Worm (Caenorhabditis elegans) whole organism, young adult: Measurements from ENCODE around the gene rfth-1.

Experiments used
- B0261.1 ChIP-seq: sonication (generic microtip); optimal IDR thresholded peaks from 2 replicates; lab custom pipeline; 2016; ENCODE audit warnings: mild to moderate bottlenecking, missing genetic modification characterization, moderate library complexity, missing compliant biosample characterization
- B0336.3 ChIP-seq: fragments of 200-800 bp; sonication (Bioruptor generic); IDR thresholded peaks from 2 replicates; pipeline ENCODE4 v1.3.6; 2022; ENCODE audit warnings: missing genetic modification characterization, missing compliant biosample characterization
- C17E4.6 ChIP-seq: fragments of 200-800 bp; sonication (Bioruptor generic); IDR thresholded peaks from 2 replicates; pipeline ENCODE4 v1.3.6; 2022; ENCODE audit warnings: missing genetic modification reagents, missing genetic modification characterization, missing compliant biosample characterization
- D2030.7 ChIP-seq: fragments of 200-800 bp; sonication (Bioruptor generic); IDR thresholded peaks from 2 replicates; pipeline ENCODE4 v1.3.6; 2022; ENCODE audit warnings: missing genetic modification reagents, missing genetic modification characterization, missing compliant biosample characterization
- F49E8.2 ChIP-seq: sonication (generic microtip); optimal IDR thresholded peaks from 3 replicates; lab custom pipeline; 2017; ENCODE audit warnings: missing genetic modification characterization, mild to moderate bottlenecking, missing compliant biosample characterization, antibody characterized with exemption, moderate library complexity; ENCODE audit not compliant: insufficient read depth
- F55B11.4 ChIP-seq: sonication (generic microtip); optimal IDR thresholded peaks from 2 replicates; lab custom pipeline; 2016; ENCODE audit warnings: missing compliant biosample characterization, missing genetic modification characterization, borderline replicate concordance; ENCODE audit not compliant: insufficient read depth
- Y53G8AR.9 ChIP-seq: fragments of 200-800 bp; sonication (Bioruptor generic); conservative IDR thresholded peaks from 2 replicates; pipeline ENCODE4 v1.3.6; 2022; ENCODE audit warnings: missing genetic modification reagents, missing genetic modification characterization, missing compliant biosample characterization
- Y79H2A.3 ChIP-seq: fragments of 200-800 bp; sonication (Bioruptor generic); conservative IDR thresholded peaks from 2 replicates; pipeline ENCODE4 v1.3.6; 2022; ENCODE audit warnings: missing genetic modification reagents, missing genetic modification characterization, missing compliant biosample characterization
- akir-1 ChIP-seq: fragments of 200-800 bp; sonication (Bioruptor generic); optimal IDR thresholded peaks from 2 replicates; lab custom pipeline; 2018; ENCODE audit warnings: mild to moderate bottlenecking, missing genetic modification characterization, moderate library complexity, missing compliant biosample characterization
- aptf-2 ChIP-seq: fragments of 200-800 bp; sonication (Bioruptor generic); conservative IDR thresholded peaks from 2 replicates; pipeline ENCODE4 v1.3.6; 2022; ENCODE audit warnings: missing genetic modification reagents, missing genetic modification characterization, missing compliant biosample characterization
- aptf-3 ChIP-seq: fragments of 200-800 bp; sonication (Bioruptor generic); IDR thresholded peaks from 2 replicates; pipeline ENCODE4 v1.3.6; 2022; ENCODE audit warnings: missing genetic modification characterization, missing compliant biosample characterization
- attf-6 ChIP-seq: fragments of 200-800 bp; sonication (Bioruptor generic); IDR thresholded peaks from 2 replicates; pipeline ENCODE4 v1.3.6; 2022; ENCODE audit warnings: missing genetic modification reagents, missing genetic modification characterization, missing compliant biosample characterization
- cebp-2 ChIP-seq: fragments of 200-800 bp; sonication (Bioruptor generic); IDR thresholded peaks from 2 replicates; pipeline ENCODE4 v1.3.6; 2022; ENCODE audit warnings: missing genetic modification characterization, missing compliant biosample characterization
- ceh-100 ChIP-seq: fragments of 200-800 bp; sonication (Bioruptor generic); IDR thresholded peaks from 2 replicates; pipeline ENCODE4 v1.3.6; 2022; ENCODE audit warnings: missing genetic modification reagents, missing genetic modification characterization, missing compliant biosample characterization
- dox-1 ChIP-seq: fragments of 200-800 bp; sonication (Bioruptor generic); IDR thresholded peaks from 2 replicates; pipeline ENCODE4 v1.3.6; 2022; ENCODE audit warnings: missing genetic modification reagents, missing genetic modification characterization, missing compliant biosample characterization
- efl-1 ChIP-seq: fragments of 150-350 bp; optimal IDR thresholded peaks from 2 replicates; lab custom pipeline; 2014; ENCODE audit warnings: missing biosample characterization, missing genetic modification reagents, missing genetic modification characterization
- gei-17 ChIP-seq: fragments of 200-800 bp; sonication (Bioruptor generic); optimal IDR thresholded peaks from 2 replicates; lab custom pipeline; 2018; ENCODE audit warnings: mild to moderate bottlenecking, missing genetic modification characterization, missing compliant biosample characterization
- him-1 ChIP-seq: sonication (generic microtip); optimal IDR thresholded peaks from 2 replicates; lab custom pipeline; 2016; ENCODE audit warnings: missing genotype, missing genetic modification reagents, missing genetic modification characterization, missing compliant biosample characterization
- hlh-12 ChIP-seq: sonication (generic microtip); optimal IDR thresholded peaks from 2 replicates; lab custom pipeline; 2016; ENCODE audit warnings: missing genetic modification characterization, missing compliant biosample characterization
- hlh-26 ChIP-seq: fragments of 200-800 bp; sonication (Bioruptor generic); conservative IDR thresholded peaks from 2 replicates; pipeline ENCODE4 v1.3.6; 2022; ENCODE audit warnings: missing genetic modification reagents, missing genetic modification characterization, missing compliant biosample characterization
- hmg-20 ChIP-seq: fragments of 200-800 bp; sonication (Bioruptor generic); IDR thresholded peaks from 2 replicates; pipeline ENCODE4 v1.3.6; 2022; ENCODE audit warnings: missing genetic modification reagents, missing genetic modification characterization, missing compliant biosample characterization
- lin-35 ChIP-seq, 3 experiments: fragments of 150-350 bp in 2 of 3; sonication (generic microtip) in 1 of 3; optimal IDR thresholded peaks; 2 replicates each; lab custom pipeline; 2014 to 2018; ENCODE audit warnings: missing biosample characterization in 3 of 3, missing genetic modification characterization in 3 of 3, missing genetic modification reagents in 3 of 3
- lin-40 ChIP-seq: sonication (generic microtip); optimal IDR thresholded peaks from 2 replicates; lab custom pipeline; 2016; ENCODE audit warnings: missing genetic modification characterization, mild to moderate bottlenecking, missing compliant biosample characterization, missing genotype, missing genetic modification reagents
- lsl-1 ChIP-seq: fragments of 200-800 bp; sonication (Bioruptor generic); optimal IDR thresholded peaks from 2 replicates; lab custom pipeline; 2018; ENCODE audit warnings: mild to moderate bottlenecking, missing genetic modification characterization, moderate library complexity, missing compliant biosample characterization
- madf-6 ChIP-seq: fragments of 200-800 bp; sonication (Bioruptor generic); IDR thresholded peaks from 2 replicates; pipeline ENCODE4 v1.3.6; 2022; ENCODE audit warnings: missing genetic modification reagents, missing genetic modification characterization, missing compliant biosample characterization
- mel-28 ChIP-seq: sonication (generic microtip); optimal IDR thresholded peaks from 2 replicates; lab custom pipeline; 2016; ENCODE audit warnings: borderline replicate concordance, mild to moderate bottlenecking, missing genetic modification characterization, missing compliant biosample characterization
- nhr-90 ChIP-seq: sonication (generic microtip); optimal IDR thresholded peaks from 2 replicates; lab custom pipeline; 2016; ENCODE audit warnings: missing genotype, mild to moderate bottlenecking, missing genetic modification characterization, missing compliant biosample characterization
- rpc-1 ChIP-seq, 2 experiments: fragments of 150-350 bp in 1 of 2; sonication (generic microtip) in 1 of 2; optimal IDR thresholded peaks; 2 replicates each; lab custom pipeline; 2014 to 2018; ENCODE audit warnings: missing biosample characterization in 1 of 2, missing genetic modification characterization in 1 of 2, missing genetic modification reagents in 1 of 2, missing genotype in 1 of 2
- sdz-38 ChIP-seq: sonication (generic microtip); optimal IDR thresholded peaks from 2 replicates; lab custom pipeline; 2016; ENCODE audit warnings: missing genotype, missing genetic modification characterization, missing compliant biosample characterization
- sea-2 ChIP-seq: fragments of 200-800 bp; sonication (Bioruptor generic); IDR thresholded peaks from 2 replicates; pipeline ENCODE4 v1.3.6; 2022; ENCODE audit warnings: missing genetic modification characterization, missing compliant biosample characterization
- somi-1 ChIP-seq: fragments of 200-800 bp; sonication (Bioruptor generic); optimal IDR thresholded peaks from 2 replicates; lab custom pipeline; 2018; ENCODE audit warnings: mild to moderate bottlenecking, missing genetic modification characterization, missing compliant biosample characterization
- sptf-2 ChIP-seq: fragments of 200-800 bp; sonication (Bioruptor generic); optimal IDR thresholded peaks from 2 replicates; lab custom pipeline; 2018; ENCODE audit warnings: mild to moderate bottlenecking, missing genetic modification characterization, missing compliant biosample characterization
- tbx-9 ChIP-seq: sonication (generic microtip); optimal IDR thresholded peaks from 2 replicates; lab custom pipeline; 2016; ENCODE audit warnings: borderline replicate concordance, missing genetic modification characterization, inconsistent platforms, missing compliant biosample characterization
- unc-62 ChIP-seq: fragments of 150-350 bp; optimal IDR thresholded peaks from 2 replicates; lab custom pipeline; 2014; ENCODE audit warnings: missing biosample characterization, missing genetic modification reagents, missing genetic modification characterization
- ztf-28 ChIP-seq: fragments of 200-800 bp; sonication (Bioruptor generic); IDR thresholded peaks from 2 replicates; pipeline ENCODE4 v1.3.6; 2022; ENCODE audit warnings: missing genetic modification reagents, missing genetic modification characterization, missing compliant biosample characterization
- ztf-6 ChIP-seq: fragments of 200-800 bp; sonication (Bioruptor generic); IDR thresholded peaks from 2 replicates; pipeline ENCODE4 v1.3.6; 2022; ENCODE audit warnings: missing genetic modification reagents, missing genetic modification characterization, missing compliant biosample characterization

The rfth-1 gene

ce11 chrIV:4468046-4468727 lies 42.9 kb downstream of the rfth-1 start (continued):
- TF ChIP-seq lsl-1 (GFP tag; lab: Kevin White, UChicago) (peak; percentile 92), B0261.1 (tag; lab: Kevin White, UChicago) (no peak), gei-17 (GFP tag; lab: Kevin White, UChicago) (no peak), him-1 (peak; percentile 48), lin-40 (tag; lab: Kevin White, UChicago) (peak; percentile 65), hlh-12 (tag; lab: Kevin White, UChicago) (no peak), nhr-90 (tag; lab: Kevin White, UChicago) (peak; percentile 65), C17E4.6 (no peak), lin-35 (GFP tag; optimal IDR thresholded peaks at IDR 0.05; lab: Kevin White, UChicago) (peak in 2 of 3 experiments; percentile 53 to 73), Y79H2A.3 (GFP tag; lab: Robert Waterston, UW) (no peak; the same call in 1 of the 2 replicates), aptf-2 (no peak), ztf-28 (no peak), mel-28 (tag; lab: Kevin White, UChicago) (no peak), efl-1 (peak; percentile 34), sptf-2 (GFP tag; lab: Kevin White, UChicago) (no peak), D2030.7 (GFP tag; lab: Robert Waterston, UW) (peak; percentile 33; the same call in 1 of the 2 replicates), attf-6 (GFP tag; lab: Robert Waterston, UW) (no peak), somi-1 (peak; percentile 73), madf-6 (GFP tag; lab: Robert Waterston, UW) (peak; percentile 76), dox-1 (GFP tag; lab: Robert Waterston, UW) (peak; percentile 60; the same call in 1 of the 2 replicates), B0336.3 (GFP tag; lab: Robert Waterston, UW) (peak; percentile 85), sdz-38 (tag; lab: Kevin White, UChicago) (no peak), hmg-20 (GFP tag; lab: Robert Waterston, UW) (no peak), Y53G8AR.9 (GFP tag; lab: Robert Waterston, UW) (peak; percentile 75), aptf-3 (GFP tag; lab: Robert Waterston, UW) (no peak), F55B11.4 (tag; lab: Kevin White, UChicago) (no peak), sea-2 (GFP tag; lab: Robert Waterston, UW) (no peak), ceh-100 (GFP tag; lab: Robert Waterston, UW) (no peak), F49E8.2 (peak; percentile 67), cebp-2 (no peak), unc-62 (GFP tag; lab: Kevin White, UChicago) (no peak), akir-1 (no peak), tbx-9 (no peak)

- TF ChIP-seq hmg-20 (GFP tag; lab: Robert Waterston, UW), result no peak
- TF ChIP-seq efl-1, result no peak
- TF ChIP-seq akir-1, result no peak
- no peak for TF ChIP-seq aptf-2
- no peak for TF ChIP-seq rpc-1 (optimal IDR thresholded peaks at IDR 0.05; lab: Kevin White, UChicago)
- TF ChIP-seq rpc-1 (tag; optimal IDR thresholded peaks at IDR 0.05; lab: Kevin White, UChicago), result no peak
- TF ChIP-seq hlh-26 (GFP tag; lab: Robert Waterston, UW), result no peak
- TF ChIP-seq ztf-6 (GFP tag; lab: Robert Waterston, UW), result no peak
Measured at ce11 chrIV:4465184-4465583, 45.9 kb downstream of the rfth-1 start, which contains the start of gene M01H9.5. M01H9.5 (plus strand) TSS chrIV:4465484.
